Worm (Caenorhabditis elegans) whole organism, mixed stage, embryonic: ENCODE results near the gene col-147.

Experiments
- ceh-39 ChIP-seq: fragments of 150-350 bp; optimal IDR thresholded peaks from 2 replicates; lab custom pipeline; 2014; ENCODE audit warnings: missing biosample characterization, missing genetic modification characterization
- ceh-43 ChIP-seq: fragments of 200-800 bp; sonication (Bioruptor generic); optimal IDR thresholded peaks from 2 replicates; lab custom pipeline; 2018; ENCODE audit warnings: mild to moderate bottlenecking, missing genetic modification characterization, moderate library complexity, missing compliant biosample characterization
- ceh-83 ChIP-seq: fragments of 200-800 bp; sonication (Bioruptor generic); optimal IDR thresholded peaks from 2 replicates; lab custom pipeline; 2018; ENCODE audit warnings: mild to moderate bottlenecking, missing genetic modification characterization, missing compliant biosample characterization
- elt-1 ChIP-seq: sonication (generic microtip); optimal IDR thresholded peaks from 2 replicates; lab custom pipeline; 2017; ENCODE audit warnings: missing genetic modification characterization, mild to moderate bottlenecking, missing compliant biosample characterization, antibody characterized with exemption, moderate library complexity, borderline replicate concordance; ENCODE audit not compliant: insufficient read depth
- elt-3 ChIP-seq: fragments of 150-350 bp; optimal IDR thresholded peaks from 2 replicates; lab custom pipeline; 2014; ENCODE audit warnings: missing biosample characterization, missing genetic modification characterization
- lin-13 ChIP-seq: fragments of 150-350 bp; optimal IDR thresholded peaks from 2 replicates; lab custom pipeline; 2014; ENCODE audit warnings: missing biosample characterization, missing genetic modification characterization
- lsy-2 ChIP-seq: fragments of 150-350 bp; optimal IDR thresholded peaks from 2 replicates; lab custom pipeline; 2014; ENCODE audit warnings: missing biosample characterization, missing genetic modification characterization
- nhr-28 ChIP-seq: fragments of 150-350 bp; optimal IDR thresholded peaks from 2 replicates; lab custom pipeline; 2014; ENCODE audit warnings: missing biosample characterization, missing genetic modification characterization
- nhr-76 ChIP-seq: sonication (generic microtip); optimal IDR thresholded peaks from 2 replicates; lab custom pipeline; 2017; ENCODE audit warnings: missing biosample characterization, missing genetic modification characterization
- snpc-4 ChIP-seq: fragments of 150-350 bp; optimal IDR thresholded peaks from 2 replicates; lab custom pipeline; 2014; ENCODE audit warnings: missing biosample characterization, missing genetic modification characterization

DNA sequence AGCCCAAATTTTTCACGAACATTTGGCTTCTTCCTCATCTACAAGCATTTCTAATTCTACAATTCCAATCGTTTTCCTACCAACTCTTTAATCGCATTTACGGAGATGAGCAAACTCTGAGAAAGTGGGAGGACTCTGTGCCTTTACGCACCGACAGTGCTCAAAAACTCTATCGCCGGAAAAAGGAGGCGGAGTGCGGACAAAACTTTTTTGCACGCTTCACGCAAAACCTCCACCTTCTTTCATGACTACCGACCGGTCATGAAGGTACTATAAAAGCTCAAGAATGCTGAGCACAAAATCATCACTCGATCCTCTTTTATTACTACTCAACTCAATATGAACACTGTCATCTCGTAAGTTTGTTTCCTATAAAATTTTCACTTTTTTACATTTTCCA is 8.0 kb downstream of the col-147 start, which contains the start of gene idpc-4:
- TF ChIP-seq ceh-83 (GFP tag; lab: Kevin White, UChicago), result no peak
- no peak for TF ChIP-seq snpc-4 (tag; lab: Kevin White, UChicago)
- no peak for TF ChIP-seq nhr-76 (tag; lab: Kevin White, UChicago)
- TF ChIP-seq elt-3 (tag; lab: Kevin White, UChicago), result no peak
- TF ChIP-seq nhr-28 (tag; lab: Kevin White, UChicago), result no peak
- TF ChIP-seq ceh-43, result no peak
- no peak for TF ChIP-seq lsy-2 (tag; lab: Kevin White, UChicago)
- no peak for TF ChIP-seq elt-1 (tag; lab: Kevin White, UChicago)
- no peak for TF ChIP-seq lin-13 (tag; lab: Kevin White, UChicago)
- no peak for TF ChIP-seq ceh-39 (tag; lab: Kevin White, UChicago)
